Fruit fly (Drosophila melanogaster) whole organism, embryonic: Measurements from ENCODE around the gene CG15414.
A peak's percentile ranks its signal among the peaks of the same experiment; 100 is the strongest.

Source experiments
- Bgb ChIP-seq: fragments of 200-800 bp; sonication (Bioruptor generic); IDR thresholded peaks from 2 replicates; pipeline ENCODE4 v1.3.6; 2022; ENCODE audit warnings: missing biosample characterization, missing genetic modification characterization; ENCODE audit not compliant: partially characterized antibody
- CG10267 ChIP-seq: fragments of 200-800 bp; sonication (Bioruptor generic); optimal IDR thresholded peaks from 2 replicates; lab custom pipeline; 2018; ENCODE audit warnings: missing biosample characterization, mild to moderate bottlenecking, missing genetic modification characterization, moderate library complexity
- CG10462 ChIP-seq: fragments of 200-800 bp; sonication (Bioruptor generic); optimal IDR thresholded peaks from 2 replicates; lab custom pipeline; 2016; ENCODE audit warnings: missing biosample characterization, missing genetic modification characterization
- CG13424 ChIP-seq: fragments of 200-800 bp; sonication (Bioruptor generic); optimal IDR thresholded peaks from 2 replicates; lab custom pipeline; 2019; ENCODE audit warnings: missing biosample characterization, mild to moderate bottlenecking, missing genetic modification characterization, moderate library complexity
- CG13894 ChIP-seq: fragments of 200-800 bp; sonication (Bioruptor generic); optimal IDR thresholded peaks from 3 replicates; lab custom pipeline; 2018; ENCODE audit warnings: missing biosample characterization, mild to moderate bottlenecking, missing genetic modification characterization, moderate library complexity
- CG15011 ChIP-seq: fragments of 200-800 bp; sonication (Bioruptor generic); optimal IDR thresholded peaks from 3 replicates; lab custom pipeline; 2018; ENCODE audit warnings: missing biosample characterization, mild to moderate bottlenecking, missing genetic modification characterization
- CG1529 ChIP-seq: fragments of 200-800 bp; sonication (Bioruptor generic); optimal IDR thresholded peaks from 3 replicates; lab custom pipeline; 2018; ENCODE audit warnings: missing biosample characterization, missing genetic modification characterization
- CG16779 ChIP-seq: fragments of 200-800 bp; sonication (Bioruptor generic); IDR thresholded peaks from 2 replicates; pipeline ENCODE4 v1.3.6; 2022; ENCODE audit warnings: missing biosample characterization, missing genetic modification characterization
- CG16863 ChIP-seq: fragments of 200-800 bp; sonication (Bioruptor generic); optimal IDR thresholded peaks from 3 replicates; lab custom pipeline; 2016; ENCODE audit warnings: missing biosample characterization, missing genetic modification characterization
- CG18476 ChIP-seq: fragments of 200-800 bp; sonication (Bioruptor generic); optimal IDR thresholded peaks from 2 replicates; lab custom pipeline; 2016; ENCODE audit warnings: missing biosample characterization, mild to moderate bottlenecking, missing genetic modification characterization
- CG31224 ChIP-seq: fragments of 200-800 bp; sonication (Bioruptor generic); IDR thresholded peaks from 2 replicates; pipeline ENCODE4 v1.3.6; 2022; ENCODE audit warnings: missing biosample characterization, missing genetic modification characterization
- CG31365 ChIP-seq: fragments of 200-800 bp; sonication (Bioruptor generic); optimal IDR thresholded peaks from 2 replicates; lab custom pipeline; 2018; ENCODE audit warnings: missing biosample characterization, mild to moderate bottlenecking, missing genetic modification characterization
- CG3163 ChIP-seq: fragments of 200-800 bp; sonication (Bioruptor generic); optimal IDR thresholded peaks from 3 replicates; lab custom pipeline; 2016; ENCODE audit warnings: missing biosample characterization, missing genetic modification characterization
- CG34422 ChIP-seq: fragments of 200-800 bp; sonication (Bioruptor generic); IDR thresholded peaks from 3 replicates; pipeline ENCODE4 v1.3.6; 2022; ENCODE audit warnings: missing biosample characterization, missing genetic modification characterization
- CG43689 ChIP-seq: fragments of 200-800 bp; sonication (Bioruptor generic); IDR thresholded peaks from 2 replicates; pipeline ENCODE4 v1.3.6; 2022; ENCODE audit warnings: missing biosample characterization, missing genetic modification characterization
- CG6654 ChIP-seq: fragments of 200-800 bp; sonication (Bioruptor generic); optimal IDR thresholded peaks from 2 replicates; lab custom pipeline; 2017; ENCODE audit warnings: missing biosample characterization, mild to moderate bottlenecking, missing genetic modification characterization
- CG6765 ChIP-seq: fragments of 200-800 bp; sonication (Bioruptor generic); optimal IDR thresholded peaks from 3 replicates; lab custom pipeline; 2017; ENCODE audit warnings: missing biosample characterization, mild to moderate bottlenecking, missing genetic modification characterization
- CG8924 ChIP-seq: fragments of 200-800 bp; optimal IDR thresholded peaks from 3 replicates; lab custom pipeline; 2019; ENCODE audit warnings: missing biosample characterization, mild to moderate bottlenecking, missing genetic modification characterization, moderate library complexity
- CG8944 ChIP-seq: fragments of 200-800 bp; sonication (Bioruptor generic); optimal IDR thresholded peaks from 3 replicates; lab custom pipeline; 2016; ENCODE audit warnings: missing biosample characterization, missing genetic modification characterization
- ERR ChIP-seq: fragments of 200-800 bp; sonication (Bioruptor generic); optimal IDR thresholded peaks from 2 replicates; lab custom pipeline; 2016; ENCODE audit warnings: missing biosample characterization, missing genetic modification characterization
- Gsc ChIP-seq: fragments of 200-800 bp; sonication (Bioruptor generic); IDR thresholded peaks from 2 replicates; pipeline ENCODE4 v1.3.6; 2022; ENCODE audit warnings: missing biosample characterization, missing genetic modification characterization
- Gug ChIP-seq: fragments of 200-800 bp; sonication (Bioruptor generic); IDR thresholded peaks from 4 replicates; pipeline ENCODE4 v1.3.6; 2022; ENCODE audit warnings: missing biosample characterization, missing genetic modification characterization
- HLH54F ChIP-seq: fragments of 200-800 bp; sonication (Bioruptor generic); optimal IDR thresholded peaks from 3 replicates; lab custom pipeline; 2016; ENCODE audit warnings: missing biosample characterization, missing genetic modification characterization
- Hey ChIP-seq: fragments of 200-800 bp; sonication (Bioruptor generic); optimal IDR thresholded peaks from 3 replicates; lab custom pipeline; 2018; ENCODE audit warnings: missing biosample characterization, mild to moderate bottlenecking, missing genetic modification characterization
- Jarid2 ChIP-seq: fragments of 200-800 bp; sonication (Bioruptor generic); optimal IDR thresholded peaks from 3 replicates; lab custom pipeline; 2017; ENCODE audit warnings: mild to moderate bottlenecking, missing biosample characterization, missing genetic modification reagents, missing genetic modification characterization
- Myb ChIP-seq: fragments of 200-800 bp; sonication (Bioruptor generic); optimal IDR thresholded peaks from 2 replicates; lab custom pipeline; 2016; ENCODE audit warnings: missing biosample characterization, missing genetic modification characterization
- NFAT ChIP-seq: fragments of 200-800 bp; sonication (Bioruptor generic); IDR thresholded peaks from 2 replicates; pipeline ENCODE4 v1.3.6; 2022; ENCODE audit warnings: missing biosample characterization, missing genetic modification characterization
- Opbp ChIP-seq: fragments of 200-800 bp; sonication (Bioruptor generic); IDR thresholded peaks from 3 replicates; pipeline ENCODE4 v1.3.6; 2022; ENCODE audit warnings: missing biosample characterization, missing genetic modification characterization; ENCODE audit not compliant: partially characterized antibody
- Optix ChIP-seq: fragments of 200-800 bp; sonication (Bioruptor generic); IDR thresholded peaks from 3 replicates; pipeline ENCODE4 v1.3.6; 2022; ENCODE audit warnings: missing biosample characterization, missing genetic modification characterization
- abd-A ChIP-seq: fragments of 200-800 bp; sonication (Bioruptor generic); optimal IDR thresholded peaks from 3 replicates; lab custom pipeline; 2019; ENCODE audit warnings: missing biosample characterization, mild to moderate bottlenecking, missing genetic modification characterization, moderate library complexity
- al ChIP-seq: fragments of 200-800 bp; sonication (Bioruptor generic); IDR thresholded peaks from 2 replicates; pipeline ENCODE4 v1.3.6; 2022; ENCODE audit warnings: missing biosample characterization, missing genetic modification characterization
- amos ChIP-seq: fragments of 200-800 bp; sonication (Bioruptor generic); IDR thresholded peaks from 2 replicates; pipeline ENCODE4 v1.3.6; 2022; ENCODE audit warnings: missing biosample characterization, missing genetic modification characterization; ENCODE audit not compliant: partially characterized antibody
- bsh ChIP-seq, 2 experiments: fragments of 200-800 bp; sonication (Bioruptor generic); optimal IDR thresholded peaks; 2 replicates each; lab custom pipeline; 2017 to 2018; ENCODE audit warnings: mild to moderate bottlenecking in 2 of 2, missing biosample characterization in 2 of 2, missing genetic modification characterization in 2 of 2, moderate library complexity in 1 of 2
- danr ChIP-seq: fragments of 200-800 bp; sonication (Bioruptor generic); IDR thresholded peaks from 2 replicates; pipeline ENCODE4 v1.3.6; 2022; ENCODE audit warnings: missing biosample characterization, missing genetic modification characterization
- esg ChIP-seq: fragments of 200-800 bp; sonication (Bioruptor generic); conservative IDR thresholded peaks from 2 replicates; pipeline ENCODE4 v1.3.6; 2022; ENCODE audit warnings: missing biosample characterization, missing genetic modification characterization
- gt ChIP-seq: fragments of 200-800 bp; sonication (Bioruptor generic); IDR thresholded peaks from 2 replicates; pipeline ENCODE4 v1.3.6; 2022; ENCODE audit warnings: missing biosample characterization, missing genetic modification characterization
- lilli ChIP-seq: fragments of 200-800 bp; sonication (Bioruptor generic); optimal IDR thresholded peaks from 3 replicates; lab custom pipeline; 2016; ENCODE audit warnings: missing biosample characterization, missing genetic modification characterization
- nerfin-1 ChIP-seq: fragments of 200-800 bp; sonication (Bioruptor generic); optimal IDR thresholded peaks from 3 replicates; lab custom pipeline; 2019; ENCODE audit warnings: missing biosample characterization, mild to moderate bottlenecking, missing genetic modification characterization, moderate library complexity
- p53 ChIP-seq: fragments of 200-800 bp; sonication (Bioruptor generic); optimal IDR thresholded peaks from 2 replicates; lab custom pipeline; 2016; ENCODE audit warnings: missing biosample characterization, missing genetic modification characterization
- pb ChIP-seq: fragments of 200-800 bp; sonication (Bioruptor generic); optimal IDR thresholded peaks from 3 replicates; lab custom pipeline; 2016; ENCODE audit warnings: missing biosample characterization, missing genetic modification characterization
- peb ChIP-seq: fragments of 200-800 bp; sonication (Bioruptor generic); IDR thresholded peaks from 2 replicates; pipeline ENCODE4 v1.3.6; 2022; ENCODE audit warnings: missing biosample characterization, missing genetic modification characterization
- prd ChIP-seq, 3 experiments: fragments of >200 bp in 2 of 3; fragments of 200-800 bp in 1 of 3; sonication (Bioruptor generic) in 1 of 3; optimal IDR thresholded peaks in 2 of 3; IDR thresholded peaks in 1 of 3; 2 replicates in 2 of 3; 3 replicates in 1 of 3; pipeline versions ENCODE4 v1.3.6 to Lab custom; 2017 to 2022; ENCODE audit warnings: missing biosample characterization in 1 of 3, missing genetic modification characterization in 1 of 3
- sqz ChIP-seq: fragments of 200-800 bp; sonication (Bioruptor generic); optimal IDR thresholded peaks from 3 replicates; lab custom pipeline; 2018; ENCODE audit warnings: missing biosample characterization, mild to moderate bottlenecking, missing genetic modification characterization
- stc ChIP-seq: fragments of 200-800 bp; sonication (Bioruptor generic); IDR thresholded peaks from 2 replicates; pipeline ENCODE4 v1.3.6; 2022; ENCODE audit warnings: missing biosample characterization, missing genetic modification characterization
- tap ChIP-seq: fragments of 200-800 bp; optimal IDR thresholded peaks from 3 replicates; lab custom pipeline; 2019; ENCODE audit warnings: missing biosample characterization, mild to moderate bottlenecking, missing genetic modification characterization, moderate library complexity
- trem ChIP-seq: fragments of 200-800 bp; optimal IDR thresholded peaks from 3 replicates; lab custom pipeline; 2019; ENCODE audit warnings: missing biosample characterization, mild to moderate bottlenecking, missing genetic modification characterization, moderate library complexity
- ttk ChIP-seq: fragments of 200-800 bp; sonication (Bioruptor generic); IDR thresholded peaks from 2 replicates; pipeline ENCODE4 v2.1.2; 2022; ENCODE audit warnings: missing biosample characterization, missing genetic modification characterization
- vnd ChIP-seq: fragments of 200-800 bp; sonication (Bioruptor generic); IDR thresholded peaks from 3 replicates; pipeline ENCODE4 v1.3.6; 2022; ENCODE audit warnings: missing biosample characterization, missing genetic modification characterization; ENCODE audit not compliant: partially characterized antibody

The CG15414 gene

dm6 chr2L:3478034-3478880 is 12.6 kb downstream of the CG15414 start, which contains the start of gene Thor (continued):
- TF ChIP-seq CG43689 (GFP tag; lab: Robert Waterston, UW): peak; percentile 43; the same call in 1 of the 2 replicates
- peak; percentile 62 for TF ChIP-seq CG16863
- peak; percentile 46 for TF ChIP-seq CG31365 (tag; lab: Kevin White, UChicago)
- peak; percentile 50 for TF ChIP-seq tap (tag; lab: Kevin White, UChicago)
- TF ChIP-seq esg: no peak
- peak; percentile 63 for TF ChIP-seq nerfin-1
- TF ChIP-seq CG8944 (GFP tag; lab: Kevin White, UChicago): peak; percentile 26
- TF ChIP-seq sqz (GFP tag; lab: Kevin White, UChicago): peak; percentile 83
- peak; percentile 97 for TF ChIP-seq Jarid2
- peak; percentile 77 for TF ChIP-seq abd-A (tag; lab: Kevin White, UChicago)
- peak; percentile 71 for TF ChIP-seq Opbp (GFP tag; lab: Robert Waterston, UW)
- TF ChIP-seq lilli (GFP tag; lab: Kevin White, UChicago): peak; percentile 86
- peak; percentile 45 to 46 for TF ChIP-seq bsh (GFP tag; optimal IDR thresholded peaks at IDR 0.05; lab: Kevin White, UChicago)
- TF ChIP-seq CG6654: no peak
- no peak; the same call in 1 of the 2 replicates for TF ChIP-seq gt
- no peak for TF ChIP-seq Gsc (GFP tag; lab: Robert Waterston, UW)
- no peak for TF ChIP-seq vnd (GFP tag; lab: Robert Waterston, UW)
- peak; percentile 57; the same call in 1 of the 2 replicates for TF ChIP-seq amos (GFP tag; lab: Robert Waterston, UW)
- peak; percentile 75 for TF ChIP-seq pb (GFP tag; lab: Kevin White, UChicago)
- peak; percentile 25 for TF ChIP-seq CG13424 (tag; lab: Kevin White, UChicago)
- peak; percentile 24 for TF ChIP-seq trem (tag; lab: Kevin White, UChicago)
- TF ChIP-seq stc: peak; percentile 73
- no peak for TF ChIP-seq Gug
- TF ChIP-seq Myb (GFP tag; lab: Kevin White, UChicago): peak; percentile 47
- peak; percentile 57 for TF ChIP-seq p53 (GFP tag; lab: Kevin White, UChicago)
- peak; percentile 62 for TF ChIP-seq CG6765 (GFP tag; lab: Kevin White, UChicago)
- no peak for TF ChIP-seq prd (optimal IDR thresholded peaks at IDR 0.05; lab: Kevin White, UChicago)
- TF ChIP-seq prd (GFP tag; IDR thresholded peaks at IDR 0.05; lab: Robert Waterston, UW): peak; percentile 34; the same call in 2 of the 3 replicates
- peak; percentile 74 for TF ChIP-seq CG8924
- TF ChIP-seq HLH54F (GFP tag; lab: Kevin White, UChicago): peak; percentile 54
- TF ChIP-seq CG13894 (tag; lab: Kevin White, UChicago): peak; percentile 87
- peak; percentile 55; the same call in 1 of the 2 replicates for TF ChIP-seq CG31224 (GFP tag; lab: Robert Waterston, UW)
- peak; percentile 8; the same call in 1 of the 2 replicates for TF ChIP-seq al (GFP tag; lab: Robert Waterston, UW)
- peak; percentile 77 for TF ChIP-seq ERR (GFP tag; lab: Kevin White, UChicago)
- TF ChIP-seq Hey: peak; percentile 75
- no peak for TF ChIP-seq peb (GFP tag; lab: Robert Waterston, UW)
- TF ChIP-seq CG10267 (tag; lab: Kevin White, UChicago): peak; percentile 28
- peak; percentile 84; the same call in 1 of the 3 replicates for TF ChIP-seq CG34422
- peak; percentile 73 for TF ChIP-seq CG3163 (GFP tag; lab: Kevin White, UChicago)
- TF ChIP-seq Bgb (GFP tag; lab: Robert Waterston, UW): peak; percentile 75
- TF ChIP-seq danr (GFP tag; lab: Robert Waterston, UW): peak; percentile 65; the same call in 1 of the 2 replicates
- TF ChIP-seq CG16779: peak; percentile 82
- no peak for TF ChIP-seq CG18476 (GFP tag; lab: Kevin White, UChicago)
- TF ChIP-seq CG15011: peak; percentile 57
- TF ChIP-seq Optix (GFP tag; lab: Robert Waterston, UW): 0 out of 3 replicates have a peak, but pooled peaks have one; percentile 36
- TF ChIP-seq CG10462 (GFP tag; lab: Kevin White, UChicago): peak; percentile 43
- peak; percentile 96 for TF ChIP-seq NFAT (GFP tag; lab: Robert Waterston, UW)
- TF ChIP-seq ttk (GFP tag; lab: Robert Waterston, UW): peak; percentile 42
- peak; percentile 19 for TF ChIP-seq CG1529 (GFP tag; lab: Kevin White, UChicago)
